Worm (Caenorhabditis elegans) whole organism, mixed stage, embryonic: ENCODE data around the gene ttn-1.

Source experiments
- M03D4.4 ChIP-seq: sonication (generic microtip); optimal IDR thresholded peaks from 2 replicates; lab custom pipeline; 2017; ENCODE audit warnings: mild to moderate bottlenecking, missing genetic modification characterization, missing compliant biosample characterization
- bed-3 ChIP-seq: fragments of 200-800 bp; sonication (Bioruptor generic); optimal IDR thresholded peaks from 3 replicates; lab custom pipeline; 2018; ENCODE audit warnings: mild to moderate bottlenecking, missing genetic modification characterization, moderate library complexity, missing compliant biosample characterization
- blmp-1 ChIP-seq: fragments of 150-350 bp; optimal IDR thresholded peaks from 2 replicates; lab custom pipeline; 2014; ENCODE audit warnings: missing biosample characterization, missing genetic modification characterization
- ceh-39 ChIP-seq: fragments of 150-350 bp; optimal IDR thresholded peaks from 2 replicates; lab custom pipeline; 2014; ENCODE audit warnings: missing biosample characterization, missing genetic modification characterization
- ceh-43 ChIP-seq: fragments of 200-800 bp; sonication (Bioruptor generic); optimal IDR thresholded peaks from 2 replicates; lab custom pipeline; 2018; ENCODE audit warnings: mild to moderate bottlenecking, missing genetic modification characterization, moderate library complexity, missing compliant biosample characterization
- ceh-83 ChIP-seq: fragments of 200-800 bp; sonication (Bioruptor generic); optimal IDR thresholded peaks from 2 replicates; lab custom pipeline; 2018; ENCODE audit warnings: mild to moderate bottlenecking, missing genetic modification characterization, missing compliant biosample characterization
- ces-1 ChIP-seq: fragments of 150-350 bp; optimal IDR thresholded peaks from 2 replicates; lab custom pipeline; 2014; ENCODE audit warnings: missing biosample characterization, missing genetic modification reagents, missing genetic modification characterization
- cnd-1 ChIP-seq: fragments of 200-800 bp; sonication (Bioruptor generic); optimal IDR thresholded peaks from 2 replicates; lab custom pipeline; 2018; ENCODE audit warnings: mild to moderate bottlenecking, missing genetic modification characterization, missing compliant biosample characterization
- drap-1 ChIP-seq: fragments of 200-800 bp; sonication (Bioruptor generic); optimal IDR thresholded peaks from 3 replicates; lab custom pipeline; 2018; ENCODE audit warnings: mild to moderate bottlenecking, missing genetic modification characterization, missing compliant biosample characterization
- elt-1 ChIP-seq: sonication (generic microtip); optimal IDR thresholded peaks from 2 replicates; lab custom pipeline; 2017; ENCODE audit warnings: missing genetic modification characterization, mild to moderate bottlenecking, missing compliant biosample characterization, antibody characterized with exemption, moderate library complexity, borderline replicate concordance; ENCODE audit not compliant: insufficient read depth
- elt-3 ChIP-seq: fragments of 150-350 bp; optimal IDR thresholded peaks from 2 replicates; lab custom pipeline; 2014; ENCODE audit warnings: missing biosample characterization, missing genetic modification characterization
- flh-1 ChIP-seq: fragments of 200-800 bp; sonication (Bioruptor generic); optimal IDR thresholded peaks from 2 replicates; lab custom pipeline; 2018; ENCODE audit warnings: mild to moderate bottlenecking, missing genetic modification characterization, moderate library complexity, missing compliant biosample characterization
- ham-2 ChIP-seq: fragments of 200-800 bp; sonication (Bioruptor generic); optimal IDR thresholded peaks from 2 replicates; lab custom pipeline; 2018; ENCODE audit warnings: mild to moderate bottlenecking, missing genetic modification characterization, missing compliant biosample characterization
- hlh-1 ChIP-seq: fragments of 150-350 bp; optimal IDR thresholded peaks from 2 replicates; lab custom pipeline; 2014; ENCODE audit warnings: missing biosample characterization, missing genetic modification reagents, missing genetic modification characterization
- lin-13 ChIP-seq: fragments of 150-350 bp; optimal IDR thresholded peaks from 2 replicates; lab custom pipeline; 2014; ENCODE audit warnings: missing biosample characterization, missing genetic modification characterization
- lin-32 ChIP-seq: fragments of 200-800 bp; sonication (Bioruptor generic); optimal IDR thresholded peaks from 2 replicates; lab custom pipeline; 2018; ENCODE audit warnings: mild to moderate bottlenecking, missing genetic modification characterization, missing compliant biosample characterization
- lsy-2 ChIP-seq: fragments of 150-350 bp; optimal IDR thresholded peaks from 2 replicates; lab custom pipeline; 2014; ENCODE audit warnings: missing biosample characterization, missing genetic modification characterization
- mab-5 ChIP-seq: fragments of 150-350 bp; optimal IDR thresholded peaks from 2 replicates; lab custom pipeline; 2014; ENCODE audit warnings: missing biosample characterization, missing genetic modification characterization
- mep-1 ChIP-seq: fragments of 150-350 bp; optimal IDR thresholded peaks from 2 replicates; lab custom pipeline; 2017; ENCODE audit warnings: missing biosample characterization, missing genetic modification reagents, missing genetic modification characterization, inconsistent platforms
- mls-2 ChIP-seq: sonication (generic microtip); optimal IDR thresholded peaks from 2 replicates; lab custom pipeline; 2016; ENCODE audit warnings: mild to moderate bottlenecking, missing genetic modification characterization, moderate library complexity, missing compliant biosample characterization
- nhr-12 ChIP-seq: fragments of 150-350 bp; optimal IDR thresholded peaks from 2 replicates; lab custom pipeline; 2014; ENCODE audit warnings: missing biosample characterization, missing genetic modification characterization
- nhr-2 ChIP-seq: fragments of 150-350 bp; optimal IDR thresholded peaks from 2 replicates; lab custom pipeline; 2014; ENCODE audit warnings: missing biosample characterization, missing genetic modification characterization
- nhr-237 ChIP-seq: fragments of 150-350 bp; optimal IDR thresholded peaks from 2 replicates; lab custom pipeline; 2014; ENCODE audit warnings: missing biosample characterization, missing genetic modification characterization
- nhr-28 ChIP-seq: fragments of 150-350 bp; optimal IDR thresholded peaks from 2 replicates; lab custom pipeline; 2014; ENCODE audit warnings: missing biosample characterization, missing genetic modification characterization
- nhr-76 ChIP-seq: sonication (generic microtip); optimal IDR thresholded peaks from 2 replicates; lab custom pipeline; 2017; ENCODE audit warnings: missing biosample characterization, missing genetic modification characterization
- pha-4 ChIP-seq: fragments of 150-350 bp; optimal IDR thresholded peaks from 2 replicates; lab custom pipeline; 2018; ENCODE audit warnings: missing biosample characterization, missing genetic modification reagents, missing genetic modification characterization
- sem-2 ChIP-seq: fragments of 200-800 bp; sonication (Bioruptor generic); optimal IDR thresholded peaks from 2 replicates; lab custom pipeline; 2018; ENCODE audit warnings: mild to moderate bottlenecking, missing genetic modification characterization, missing compliant biosample characterization
- snpc-4 ChIP-seq: fragments of 150-350 bp; optimal IDR thresholded peaks from 2 replicates; lab custom pipeline; 2014; ENCODE audit warnings: missing biosample characterization, missing genetic modification characterization
- sptf-1 ChIP-seq: sonication (generic microtip); optimal IDR thresholded peaks from 2 replicates; lab custom pipeline; 2017; ENCODE audit warnings: mild to moderate bottlenecking, missing genetic modification characterization, moderate library complexity, missing compliant biosample characterization
- tbx-8 ChIP-seq: fragments of 200-800 bp; sonication (Bioruptor generic); optimal IDR thresholded peaks from 2 replicates; lab custom pipeline; 2018; ENCODE audit warnings: mild to moderate bottlenecking, missing genetic modification characterization, moderate library complexity, missing compliant biosample characterization
- unc-120 ChIP-seq: sonication (generic microtip); optimal IDR thresholded peaks from 2 replicates; lab custom pipeline; 2017; ENCODE audit warnings: missing genetic modification characterization, missing compliant biosample characterization; ENCODE audit not compliant: poor library complexity, severe bottlenecking
- unc-39 ChIP-seq: fragments of 150-350 bp; optimal IDR thresholded peaks from 2 replicates; lab custom pipeline; 2014; ENCODE audit warnings: missing biosample characterization, missing genetic modification characterization
- unc-62 ChIP-seq: fragments of 150-350 bp; optimal IDR thresholded peaks from 2 replicates; lab custom pipeline; 2014; ENCODE audit warnings: missing biosample characterization, missing genetic modification reagents, missing genetic modification characterization
- zip-8 ChIP-seq: fragments of 150-350 bp; optimal IDR thresholded peaks from 2 replicates; lab custom pipeline; 2014; ENCODE audit warnings: missing biosample characterization, missing genetic modification characterization
- ztf-11 ChIP-seq: fragments of 150-350 bp; optimal IDR thresholded peaks from 2 replicates; lab custom pipeline; 2014; ENCODE audit warnings: missing biosample characterization, missing genetic modification characterization

Gene ttn-1

ce11 chrV:6229457-6229949 is 27.1 kb upstream of the ttn-1 start:
- TF ChIP-seq pha-4 (tag; lab: Kevin White, UChicago) (no peak), nhr-28 (tag; lab: Kevin White, UChicago) (no peak), hlh-1 (tag; lab: Kevin White, UChicago) (no peak), lsy-2 (peak; percentile 2), snpc-4 (no peak), drap-1 (no peak), mab-5 (no peak), elt-3 (tag; lab: Kevin White, UChicago) (peak; percentile 57), lin-13 (tag; lab: Kevin White, UChicago) (no peak), mls-2 (tag; lab: Kevin White, UChicago) (no peak), M03D4.4 (no peak), zip-8 (no peak), elt-1 (tag; lab: Kevin White, UChicago) (peak; percentile 11), ceh-83 (GFP tag; lab: Kevin White, UChicago) (no peak), unc-62 (GFP tag; lab: Kevin White, UChicago) (no peak), nhr-76 (tag; lab: Kevin White, UChicago) (no peak), unc-120 (tag; lab: Kevin White, UChicago) (peak; percentile 13), nhr-237 (no peak), flh-1 (GFP tag; lab: Kevin White, UChicago) (no peak), ztf-11 (tag; lab: Kevin White, UChicago) (no peak), lin-32 (no peak), ces-1 (GFP tag; lab: Kevin White, UChicago) (no peak), ham-2 (GFP tag; lab: Kevin White, UChicago) (peak; percentile 72), unc-39 (tag; lab: Kevin White, UChicago) (no peak), cnd-1 (tag; lab: Kevin White, UChicago) (no peak), sem-2 (GFP tag; lab: Kevin White, UChicago) (no peak), sptf-1 (tag; lab: Kevin White, UChicago) (no peak), blmp-1 (tag; lab: Kevin White, UChicago) (no peak), mep-1 (no peak), bed-3 (GFP tag; lab: Kevin White, UChicago) (no peak), ceh-43 (GFP tag; lab: Kevin White, UChicago) (no peak), ceh-39 (no peak), nhr-12 (tag; lab: Kevin White, UChicago) (no peak), nhr-2 (no peak), tbx-8 (GFP tag; lab: Kevin White, UChicago) (no peak)

- TF ChIP-seq lin-32 (no peak), lin-13 (tag; lab: Kevin White, UChicago) (no peak), unc-62 (GFP tag; lab: Kevin White, UChicago) (no peak), nhr-12 (tag; lab: Kevin White, UChicago) (no peak), blmp-1 (tag; lab: Kevin White, UChicago) (no peak), sptf-1 (tag; lab: Kevin White, UChicago) (no peak), nhr-28 (tag; lab: Kevin White, UChicago) (no peak)
These were observed 26.6 kb upstream of the ttn-1 start for ce11 chrV:6228920-6229456.

- TF ChIP-seq ceh-39 (no peak), ceh-43 (GFP tag; lab: Kevin White, UChicago) (no peak), sptf-1 (tag; lab: Kevin White, UChicago) (no peak), elt-1 (tag; lab: Kevin White, UChicago) (peak; percentile 43), mab-5 (no peak), mls-2 (tag; lab: Kevin White, UChicago) (no peak), lin-32 (no peak), snpc-4 (no peak), sem-2 (GFP tag; lab: Kevin White, UChicago) (no peak), pha-4 (tag; lab: Kevin White, UChicago) (no peak), M03D4.4 (no peak), elt-3 (tag; lab: Kevin White, UChicago) (no peak), ham-2 (GFP tag; lab: Kevin White, UChicago) (no peak), ceh-83 (GFP tag; lab: Kevin White, UChicago) (peak; percentile 41), nhr-28 (tag; lab: Kevin White, UChicago) (no peak), tbx-8 (GFP tag; lab: Kevin White, UChicago) (no peak), drap-1 (no peak), nhr-12 (tag; lab: Kevin White, UChicago) (no peak), ztf-11 (tag; lab: Kevin White, UChicago) (peak; percentile 21), nhr-76 (tag; lab: Kevin White, UChicago) (no peak), nhr-2 (no peak), lsy-2 (peak; percentile 9), mep-1 (no peak), unc-120 (tag; lab: Kevin White, UChicago) (no peak), zip-8 (peak; percentile 85), nhr-237 (no peak), hlh-1 (tag; lab: Kevin White, UChicago) (no peak), ces-1 (GFP tag; lab: Kevin White, UChicago) (peak; percentile 56), unc-39 (tag; lab: Kevin White, UChicago) (peak; percentile 84), lin-13 (tag; lab: Kevin White, UChicago) (peak; percentile 10), unc-62 (GFP tag; lab: Kevin White, UChicago) (peak; percentile 49), blmp-1 (tag; lab: Kevin White, UChicago) (no peak), bed-3 (GFP tag; lab: Kevin White, UChicago) (no peak), cnd-1 (tag; lab: Kevin White, UChicago) (no peak), flh-1 (GFP tag; lab: Kevin White, UChicago) (no peak)
These were observed 26.0 kb upstream of the ttn-1 start for ce11 chrV:6228400-6228895.
